Fruit fly (Drosophila melanogaster) whole organism, prepupa: ENCODE data around the gene CG10352.

Experiments
- Blimp-1 ChIP-seq: fragments of 200-800 bp; sonication (Bioruptor generic); optimal IDR thresholded peaks from 3 replicates; lab custom pipeline; 2017; ENCODE audit warnings: missing biosample characterization, missing genetic modification characterization, mild to moderate bottlenecking, moderate library complexity, missing genetic modification reagents
- CG10631 ChIP-seq: fragments of 200-800 bp; sonication (Bioruptor generic); optimal IDR thresholded peaks from 2 replicates; lab custom pipeline; 2016; ENCODE audit warnings: missing biosample characterization, missing genetic modification characterization
- CG10669 ChIP-seq: fragments of 200-800 bp; sonication (Bioruptor generic); optimal IDR thresholded peaks from 3 replicates; lab custom pipeline; 2018; ENCODE audit warnings: missing biosample characterization, mild to moderate bottlenecking, missing genetic modification characterization, moderate library complexity
- CG11294 ChIP-seq: fragments of 200-800 bp; sonication (Bioruptor generic); IDR thresholded peaks from 2 replicates; pipeline ENCODE4 v1.3.6; 2022; ENCODE audit warnings: missing biosample characterization, missing genetic modification characterization
- CG11762 ChIP-seq: fragments of 200-800 bp; sonication (Bioruptor generic); optimal IDR thresholded peaks from 3 replicates; lab custom pipeline; 2016; ENCODE audit warnings: missing biosample characterization, missing genetic modification characterization; ENCODE audit not compliant: insufficient read depth
- CG11902 ChIP-seq: fragments of 200-800 bp; sonication (Bioruptor generic); optimal IDR thresholded peaks from 3 replicates; lab custom pipeline; 2016; ENCODE audit warnings: missing biosample characterization, missing genetic modification characterization
- CG15336 ChIP-seq: fragments of 200-800 bp; sonication (Bioruptor generic); IDR thresholded peaks from 2 replicates; pipeline ENCODE4 v1.3.6; 2022; ENCODE audit warnings: missing biosample characterization, missing genetic modification characterization
- CG16779 ChIP-seq: fragments of 200-800 bp; sonication (Bioruptor generic); optimal IDR thresholded peaks from 3 replicates; lab custom pipeline; 2017; ENCODE audit warnings: missing biosample characterization, mild to moderate bottlenecking, missing genetic modification characterization
- CG3032 ChIP-seq: fragments of 200-800 bp; optimal IDR thresholded peaks from 2 replicates; lab custom pipeline; 2019; ENCODE audit warnings: missing biosample characterization, mild to moderate bottlenecking, missing genetic modification characterization, moderate library complexity
- CG31627 ChIP-seq: fragments of 200-800 bp; sonication (Bioruptor generic); optimal IDR thresholded peaks from 3 replicates; lab custom pipeline; 2016; ENCODE audit warnings: missing biosample characterization, missing genetic modification characterization
- CG3919 ChIP-seq: fragments of 200-800 bp; sonication (Bioruptor generic); optimal IDR thresholded peaks from 3 replicates; lab custom pipeline; 2016; ENCODE audit warnings: missing biosample characterization, missing genetic modification characterization
- CG4318 ChIP-seq: fragments of 200-800 bp; sonication (Bioruptor generic); optimal IDR thresholded peaks from 3 replicates; lab custom pipeline; 2017; ENCODE audit warnings: missing biosample characterization, mild to moderate bottlenecking, missing genetic modification characterization
- CG6163 ChIP-seq: fragments of 200-800 bp; sonication (Bioruptor generic); IDR thresholded peaks from 3 replicates; pipeline ENCODE4 v1.3.6; 2022; ENCODE audit warnings: missing biosample characterization, missing genetic modification characterization
- CG6276 ChIP-seq: fragments of 200-800 bp; sonication (Bioruptor generic); optimal IDR thresholded peaks from 2 replicates; lab custom pipeline; 2017; ENCODE audit warnings: missing biosample characterization, mild to moderate bottlenecking, missing genetic modification characterization
- CG6792 ChIP-seq: fragments of 200-800 bp; sonication (Bioruptor generic); optimal IDR thresholded peaks from 3 replicates; lab custom pipeline; 2016; ENCODE audit warnings: missing biosample characterization, missing genetic modification characterization
- CG6808 ChIP-seq: fragments of 200-800 bp; sonication (Bioruptor generic); optimal IDR thresholded peaks from 3 replicates; lab custom pipeline; 2017; ENCODE audit warnings: missing biosample characterization, missing genetic modification characterization, mild to moderate bottlenecking, moderate library complexity, missing genetic modification reagents
- CG6854 ChIP-seq: fragments of 200-800 bp; sonication (Bioruptor generic); optimal IDR thresholded peaks from 2 replicates; lab custom pipeline; 2017; ENCODE audit warnings: missing biosample characterization, mild to moderate bottlenecking, missing genetic modification characterization
- CG7368 ChIP-seq: fragments of 200-800 bp; sonication (Bioruptor generic); optimal IDR thresholded peaks from 3 replicates; lab custom pipeline; 2016; ENCODE audit warnings: missing biosample characterization, missing genetic modification characterization
- CG8119 ChIP-seq: fragments of 200-800 bp; sonication (Bioruptor generic); IDR thresholded peaks from 3 replicates; pipeline ENCODE4 v1.3.6; 2022; ENCODE audit warnings: missing biosample characterization, missing genetic modification characterization
- CG8319 ChIP-seq: fragments of 200-800 bp; sonication (Bioruptor generic); optimal IDR thresholded peaks from 3 replicates; lab custom pipeline; 2016; ENCODE audit warnings: missing biosample characterization, missing genetic modification characterization
- CG8632 ChIP-seq: fragments of 200-800 bp; sonication (Bioruptor generic); optimal IDR thresholded peaks from 3 replicates; lab custom pipeline; 2016; ENCODE audit warnings: missing biosample characterization, missing genetic modification characterization
- CG9139 ChIP-seq: fragments of 200-800 bp; sonication (Bioruptor generic); optimal IDR thresholded peaks from 3 replicates; lab custom pipeline; 2017; ENCODE audit warnings: missing biosample characterization, mild to moderate bottlenecking, missing genetic modification characterization
- Eip75B ChIP-seq: fragments of 200-800 bp; sonication (Bioruptor generic); optimal IDR thresholded peaks from 3 replicates; lab custom pipeline; 2016; ENCODE audit warnings: missing biosample characterization, missing genetic modification characterization
- Eip78C ChIP-seq: fragments of 200-800 bp; sonication (Bioruptor generic); peaks from one replicate; lab custom pipeline; 2016; ENCODE audit warnings: missing biosample characterization, missing genetic modification characterization
- Eip93F ChIP-seq: fragments of 200-800 bp; sonication (Bioruptor generic); optimal IDR thresholded peaks from 2 replicates; lab custom pipeline; 2016; ENCODE audit warnings: missing biosample characterization, mild to moderate bottlenecking, missing genetic modification characterization
- Ets21C ChIP-seq: fragments of 200-800 bp; sonication (Bioruptor generic); optimal IDR thresholded peaks from 3 replicates; lab custom pipeline; 2016; ENCODE audit warnings: missing biosample characterization, missing genetic modification characterization
- Ets96B ChIP-seq: fragments of 200-800 bp; optimal IDR thresholded peaks from 2 replicates; lab custom pipeline; 2019; ENCODE audit warnings: missing biosample characterization, mild to moderate bottlenecking, missing genetic modification characterization, moderate library complexity
- Gug ChIP-seq: fragments of 200-800 bp; sonication (Bioruptor generic); IDR thresholded peaks from 2 replicates; pipeline ENCODE4 v1.3.6; 2022; ENCODE audit warnings: missing biosample characterization, missing genetic modification characterization
- Hr38 ChIP-seq: sonication (Bioruptor generic); optimal IDR thresholded peaks from 2 replicates; lab custom pipeline; 2016; ENCODE audit warnings: missing biosample characterization, missing genetic modification characterization
- Hr39 ChIP-seq: fragments of 200-800 bp; sonication (Bioruptor generic); optimal IDR thresholded peaks from 2 replicates; lab custom pipeline; 2016; ENCODE audit warnings: missing biosample characterization, missing genetic modification characterization
- Hr4 ChIP-seq: fragments of 200-800 bp; sonication (Bioruptor generic); optimal IDR thresholded peaks from 3 replicates; lab custom pipeline; 2016; ENCODE audit warnings: missing biosample characterization, missing genetic modification characterization
- Met ChIP-seq: fragments of 200-800 bp; sonication (Bioruptor generic); optimal IDR thresholded peaks from 3 replicates; lab custom pipeline; 2016; ENCODE audit warnings: missing biosample characterization, missing genetic modification characterization
- OdsH ChIP-seq: fragments of 200-800 bp; sonication (Bioruptor generic); optimal IDR thresholded peaks from 3 replicates; lab custom pipeline; 2016; ENCODE audit warnings: missing biosample characterization, missing genetic modification characterization
- Sox102F ChIP-seq: fragments of 200-800 bp; sonication (Bioruptor generic); optimal IDR thresholded peaks from 2 replicates; lab custom pipeline; 2016; ENCODE audit warnings: missing biosample characterization, mild to moderate bottlenecking, missing genetic modification characterization
- Sox14 ChIP-seq: fragments of 200-800 bp; sonication (Bioruptor generic); optimal IDR thresholded peaks from 3 replicates; lab custom pipeline; 2016; ENCODE audit warnings: missing biosample characterization, missing genetic modification characterization
- Sox15 ChIP-seq: fragments of 200-800 bp; sonication (Bioruptor generic); optimal IDR thresholded peaks from 3 replicates; lab custom pipeline; 2016; ENCODE audit warnings: missing biosample characterization, missing genetic modification characterization
- achi ChIP-seq: fragments of 200-800 bp; sonication (Bioruptor generic); optimal IDR thresholded peaks from 3 replicates; lab custom pipeline; 2016; ENCODE audit warnings: missing biosample characterization, missing genetic modification characterization
- acj6 ChIP-seq: fragments of 200-800 bp; sonication (Bioruptor generic); optimal IDR thresholded peaks from 3 replicates; lab custom pipeline; 2016; ENCODE audit warnings: missing biosample characterization, missing genetic modification characterization
- dac ChIP-seq: fragments of 200-800 bp; sonication (Bioruptor generic); optimal IDR thresholded peaks from 2 replicates; lab custom pipeline; 2017; ENCODE audit warnings: missing biosample characterization, mild to moderate bottlenecking, missing genetic modification characterization
- dsx ChIP-seq: fragments of 200-800 bp; optimal IDR thresholded peaks from 3 replicates; lab custom pipeline; 2019; ENCODE audit warnings: missing biosample characterization, mild to moderate bottlenecking, missing genetic modification characterization, moderate library complexity; ENCODE audit not compliant: poor library complexity, severe bottlenecking
- eg ChIP-seq: fragments of 200-800 bp; sonication (Bioruptor generic); IDR thresholded peaks from 3 replicates; pipeline ENCODE4 v1.3.6; 2022; ENCODE audit warnings: missing biosample characterization, missing genetic modification characterization
- esn ChIP-seq: fragments of 200-800 bp; sonication (Bioruptor generic); optimal IDR thresholded peaks from 2 replicates; lab custom pipeline; 2016; ENCODE audit warnings: missing biosample characterization, mild to moderate bottlenecking, missing genetic modification characterization, moderate library complexity
- fd59A ChIP-seq: fragments of 200-800 bp; sonication (Bioruptor generic); optimal IDR thresholded peaks from 2 replicates; lab custom pipeline; 2017; ENCODE audit warnings: missing biosample characterization, mild to moderate bottlenecking, missing genetic modification characterization, missing genetic modification reagents
- fkh ChIP-seq: fragments of 200-800 bp; sonication (Bioruptor generic); optimal IDR thresholded peaks from 3 replicates; lab custom pipeline; 2017; ENCODE audit warnings: missing biosample characterization, mild to moderate bottlenecking, missing genetic modification characterization, moderate library complexity
- lz ChIP-seq: fragments of 200-800 bp; sonication (Bioruptor generic); optimal IDR thresholded peaks from 3 replicates; lab custom pipeline; 2016; ENCODE audit warnings: missing biosample characterization, missing genetic modification characterization
- net ChIP-seq: fragments of 200-800 bp; sonication (Bioruptor generic); optimal IDR thresholded peaks from 3 replicates; lab custom pipeline; 2016; ENCODE audit warnings: missing biosample characterization, missing genetic modification characterization
- pdm3 ChIP-seq: fragments of 200-800 bp; sonication (Bioruptor generic); optimal IDR thresholded peaks from 3 replicates; lab custom pipeline; 2016; ENCODE audit warnings: missing biosample characterization, missing genetic modification characterization
- salr ChIP-seq, 2 experiments: fragments of 200-800 bp; sonication (Bioruptor generic); optimal IDR thresholded peaks; 3 replicates each; lab custom pipeline; 2016 to 2018; ENCODE audit warnings: missing biosample characterization in 2 of 2, missing genetic modification characterization in 2 of 2, mild to moderate bottlenecking in 1 of 2
- spab ChIP-seq: fragments of 200-800 bp; sonication (Bioruptor generic); optimal IDR thresholded peaks from 2 replicates; lab custom pipeline; 2017; ENCODE audit warnings: missing biosample characterization, mild to moderate bottlenecking, missing genetic modification characterization, missing genetic modification reagents
- ss ChIP-seq, 2 experiments: fragments of 200-800 bp; sonication (Bioruptor generic); optimal IDR thresholded peaks; 2 replicates in 1 of 2; 3 replicates in 1 of 2; lab custom pipeline; 2017 to 2018; ENCODE audit warnings: mild to moderate bottlenecking in 2 of 2, missing biosample characterization in 2 of 2, missing genetic modification characterization in 2 of 2, moderate library complexity in 1 of 2
- svp ChIP-seq: fragments of 200-800 bp; sonication (Bioruptor generic); peaks from one replicate; lab custom pipeline; 2016; ENCODE audit warnings: missing biosample characterization, missing genetic modification characterization
- vri ChIP-seq: fragments of 200-800 bp; sonication (Bioruptor generic); optimal IDR thresholded peaks from 3 replicates; lab custom pipeline; 2016; ENCODE audit warnings: missing biosample characterization, mild to moderate bottlenecking, missing genetic modification characterization

Gene CG10352

dm6 chrX:11915154-11915593 is 38.2 kb upstream of the CG10352 start:
- TF ChIP-seq ss (GFP tag; optimal IDR thresholded peaks at IDR 0.05; lab: Kevin White, UChicago) (peak; percentile 93), Gug (GFP tag; lab: Robert Waterston, UW) (peak; percentile 86), CG3032 (peak; percentile 93), Met (GFP tag; lab: Kevin White, UChicago) (peak; percentile 72), fd59A (peak; percentile 83), Hr38 (GFP tag; lab: Kevin White, UChicago) (no peak), Sox102F (GFP tag; lab: Kevin White, UChicago) (peak; percentile 68), CG31627 (peak; percentile 47), CG6163 (GFP tag; lab: Robert Waterston, UW) (peak; percentile 80), CG7368 (GFP tag; lab: Kevin White, UChicago) (peak; percentile 61), vri (peak; percentile 47), Eip78C (GFP tag; lab: Kevin White, UChicago) (peak; percentile 94), CG6808 (GFP tag; lab: Kevin White, UChicago) (peak; percentile 92), Ets96B (tag; lab: Kevin White, UChicago) (peak; percentile 89), CG6792 (GFP tag; lab: Kevin White, UChicago) (peak; percentile 82), net (GFP tag; lab: Kevin White, UChicago) (peak; percentile 80), CG11902 (GFP tag; lab: Kevin White, UChicago) (peak; percentile 53), achi (GFP tag; lab: Kevin White, UChicago) (peak; percentile 86), CG16779 (tag; lab: Kevin White, UChicago) (peak; percentile 78), CG11294 (GFP tag; lab: Robert Waterston, UW) (peak; percentile 55), dac (GFP tag; lab: Kevin White, UChicago) (peak; percentile 89), eg (GFP tag; lab: Robert Waterston, UW) (peak; percentile 88), CG10631 (GFP tag; lab: Kevin White, UChicago) (peak; percentile 86), pdm3 (peak; percentile 68), CG15336 (GFP tag; lab: Robert Waterston, UW) (peak; percentile 93), Ets21C (peak; percentile 44), CG10669 (GFP tag; lab: Kevin White, UChicago) (peak; percentile 86), CG9139 (GFP tag; lab: Kevin White, UChicago) (peak; percentile 73), CG3919 (peak; percentile 81), Hr4 (peak; percentile 78), CG6276 (peak; percentile 94), Sox14 (GFP tag; lab: Kevin White, UChicago) (peak; percentile 56), Sox15 (GFP tag; lab: Kevin White, UChicago) (peak; percentile 72), dsx (GFP tag; lab: Kevin White, UChicago) (peak; percentile 89), CG8319 (peak; percentile 57), Eip93F (no peak), Eip75B (GFP tag; lab: Kevin White, UChicago) (peak; percentile 68), lz (peak; percentile 75), spab (GFP tag; lab: Kevin White, UChicago) (peak; percentile 82), Blimp-1 (GFP tag; lab: Kevin White, UChicago) (peak; percentile 79), CG8632 (peak; percentile 85), fkh (GFP tag; lab: Kevin White, UChicago) (peak; percentile 53), svp (GFP tag; lab: Kevin White, UChicago) (peak; percentile 89), CG4318 (GFP tag; lab: Kevin White, UChicago) (peak; percentile 94), esn (peak; percentile 84), CG11762 (peak; percentile 74), salr (GFP tag; optimal IDR thresholded peaks at IDR 0.05; lab: Kevin White, UChicago) (peak; percentile 56 to 62), CG6854 (GFP tag; lab: Kevin White, UChicago) (peak; percentile 92), OdsH (GFP tag; lab: Kevin White, UChicago) (peak; percentile 86), acj6 (GFP tag; lab: Kevin White, UChicago) (peak; percentile 82), Hr39 (GFP tag; lab: Kevin White, UChicago) (peak; percentile 59), CG8119 (peak; percentile 95)
